Comparison of ENCODE assay signal across 4 fruit fly cellular contexts in genomic region chr3L:7844016-7844415, dm6.
TF ChIP-seq lines count a peak whose summit lies in the region.

No protein-coding gene starts in this region.

- no peak for TF ChIP-seq CTCF in whole organism, embryonic (GFP tag; optimal IDR thresholded peaks at IDR 0.05; lab: Kevin White, UChicago)

TF ChIP-seq in whole organism, adult, 20 proteins besides CTCF, POLR2A, EP300 and RAD21:
- TF ChIP-seq Mnt (GFP tag; optimal IDR thresholded peaks at IDR 0.05; lab: Kevin White, UChicago) = peak; percentile 51
- TF ChIP-seq CG1620 (GFP tag; optimal IDR thresholded peaks at IDR 0.05; lab: Kevin White, UChicago) = no peak
- peak; percentile 30 for TF ChIP-seq pad (GFP tag; optimal IDR thresholded peaks at IDR 0.05; lab: Kevin White, UChicago)
- peak; percentile 26 for TF ChIP-seq toe (GFP tag; optimal IDR thresholded peaks at IDR 0.05; lab: Kevin White, UChicago)

TF ChIP-seq in whole organism, embryonic, 481 proteins besides CTCF, POLR2A, EP300 and RAD21:
- no peak for TF ChIP-seq ase (GFP tag; IDR thresholded peaks at IDR 0.05; lab: Robert Waterston, UW)
- 0 out of 4 replicates have a peak, but pooled peaks have one; percentile 44 for TF ChIP-seq chinmo (GFP tag; IDR thresholded peaks at IDR 0.05; lab: Robert Waterston, UW; ENCODE audit: partially characterized antibody)
- TF ChIP-seq CG12155 (GFP tag; optimal IDR thresholded peaks at IDR 0.05; lab: Kevin White, UChicago) = no peak
- TF ChIP-seq sd (tag; optimal IDR thresholded peaks at IDR 0.05; lab: Kevin White, UChicago) = peak; percentile 20
- peak; percentile 32 for TF ChIP-seq Med (GFP tag; lab: Kevin White, UChicago)
- TF ChIP-seq Hsf (GFP tag; optimal IDR thresholded peaks at IDR 0.05; lab: Kevin White, UChicago) = no peak
- peak; percentile 21 for TF ChIP-seq CG12769 (tag; optimal IDR thresholded peaks at IDR 0.05; lab: Kevin White, UChicago)
- no peak for TF ChIP-seq Xbp1 (GFP tag; optimal IDR thresholded peaks at IDR 0.05; lab: Kevin White, UChicago)
- no peak for TF ChIP-seq dati (GFP tag; IDR thresholded peaks at IDR 0.05; lab: Robert Waterston, UW)
- TF ChIP-seq row (GFP tag; IDR thresholded peaks at IDR 0.05; lab: Robert Waterston, UW) = no peak
- TF ChIP-seq hb (GFP tag; IDR thresholded peaks at IDR 0.05; lab: Robert Waterston, UW; ENCODE audit: partially characterized antibody) = no peak
- TF ChIP-seq crol (GFP tag; IDR thresholded peaks at IDR 0.05; lab: Robert Waterston, UW) = peak; percentile 61
- no peak for TF ChIP-seq slbo (GFP tag; IDR thresholded peaks at IDR 0.05; lab: Robert Waterston, UW)
- no peak for TF ChIP-seq CG11696 (GFP tag; IDR thresholded peaks at IDR 0.05; lab: Robert Waterston, UW)
- no peak for TF ChIP-seq peb (GFP tag; IDR thresholded peaks at IDR 0.05; lab: Robert Waterston, UW)
- no peak for TF ChIP-seq CG17328 (GFP tag; IDR thresholded peaks at IDR 0.05; lab: Robert Waterston, UW)
- no peak for TF ChIP-seq CG9932 (GFP tag; IDR thresholded peaks at IDR 0.05; lab: Robert Waterston, UW)
- no peak for TF ChIP-seq B-H1 (GFP tag; IDR thresholded peaks at IDR 0.05; lab: Robert Waterston, UW)
- no peak for TF ChIP-seq B-H2 (GFP tag; optimal IDR thresholded peaks at IDR 0.05; lab: Kevin White, UChicago)
- TF ChIP-seq CG8478 (optimal IDR thresholded peaks at IDR 0.05; lab: Kevin White, UChicago) = no peak

TF ChIP-seq in whole organism, prepupa, 60 proteins besides CTCF, POLR2A, EP300 and RAD21:
- TF ChIP-seq salr (GFP tag; optimal IDR thresholded peaks at IDR 0.05; lab: Kevin White, UChicago) (peak in 1 of 2 experiments; percentile 3), eg (GFP tag; IDR thresholded peaks at IDR 0.05; lab: Robert Waterston, UW) (0 out of 3 replicates have a peak, but pooled peaks have one; percentile 31), CG11762 (GFP tag; optimal IDR thresholded peaks at IDR 0.05; lab: Kevin White, UChicago; ENCODE audit: insufficient read depth) (no peak)

TF ChIP-seq in whole organism, pupa, 21 proteins besides CTCF, POLR2A, EP300 and RAD21:
- TF ChIP-seq CG8301 (tag; optimal IDR thresholded peaks at IDR 0.05; lab: Kevin White, UChicago) = no peak
- no peak for TF ChIP-seq EcR (GFP tag; optimal IDR thresholded peaks at IDR 0.05; lab: Kevin White, UChicago)
- TF ChIP-seq CG32121 (GFP tag; IDR thresholded peaks at IDR 0.05; lab: Robert Waterston, UW) = peak; percentile 61
- TF ChIP-seq CG9948 (tag; optimal IDR thresholded peaks at IDR 0.05; lab: Kevin White, UChicago) = no peak
- no peak for TF ChIP-seq CG14655 (GFP tag; optimal IDR thresholded peaks at IDR 0.05; lab: Kevin White, UChicago)
- TF ChIP-seq CG12605 (GFP tag; IDR thresholded peaks at IDR 0.05; lab: Robert Waterston, UW) = no peak
- TF ChIP-seq CG34367 (tag; optimal IDR thresholded peaks at IDR 0.05; lab: Kevin White, UChicago) = no peak
- no peak for TF ChIP-seq CG17806 (tag; optimal IDR thresholded peaks at IDR 0.05; lab: Kevin White, UChicago)
- no peak for TF ChIP-seq CG10348 (GFP tag; IDR thresholded peaks at IDR 0.05; lab: Robert Waterston, UW)
- TF ChIP-seq CG4496 (GFP tag; IDR thresholded peaks at IDR 0.05; lab: Robert Waterston, UW) = 0 out of 3 replicates have a peak, but pooled peaks have one; percentile 10
